Fruit fly (Drosophila melanogaster) whole organism, prepupa: Measurements from ENCODE around the gene CG7841.

Experiments
- Blimp-1 ChIP-seq: fragments of 200-800 bp; sonication (Bioruptor generic); optimal IDR thresholded peaks from 3 replicates; lab custom pipeline; 2017; ENCODE audit warnings: missing biosample characterization, missing genetic modification characterization, mild to moderate bottlenecking, moderate library complexity, missing genetic modification reagents
- CG11294 ChIP-seq: fragments of 200-800 bp; sonication (Bioruptor generic); IDR thresholded peaks from 2 replicates; pipeline ENCODE4 v1.3.6; 2022; ENCODE audit warnings: missing biosample characterization, missing genetic modification characterization
- CG1621 ChIP-seq: fragments of 200-800 bp; sonication (Bioruptor generic); optimal IDR thresholded peaks from 3 replicates; lab custom pipeline; 2018; ENCODE audit warnings: missing biosample characterization, mild to moderate bottlenecking, missing genetic modification characterization
- CG16779 ChIP-seq: fragments of 200-800 bp; sonication (Bioruptor generic); optimal IDR thresholded peaks from 3 replicates; lab custom pipeline; 2017; ENCODE audit warnings: missing biosample characterization, mild to moderate bottlenecking, missing genetic modification characterization
- CG32006 ChIP-seq: fragments of 200-800 bp; sonication (Bioruptor generic); optimal IDR thresholded peaks from 3 replicates; lab custom pipeline; 2017; ENCODE audit warnings: missing biosample characterization, mild to moderate bottlenecking, missing genetic modification characterization
- CG4318 ChIP-seq: fragments of 200-800 bp; sonication (Bioruptor generic); optimal IDR thresholded peaks from 3 replicates; lab custom pipeline; 2017; ENCODE audit warnings: missing biosample characterization, mild to moderate bottlenecking, missing genetic modification characterization
- CG6163 ChIP-seq: fragments of 200-800 bp; sonication (Bioruptor generic); IDR thresholded peaks from 3 replicates; pipeline ENCODE4 v1.3.6; 2022; ENCODE audit warnings: missing biosample characterization, missing genetic modification characterization
- CG6276 ChIP-seq: fragments of 200-800 bp; sonication (Bioruptor generic); optimal IDR thresholded peaks from 2 replicates; lab custom pipeline; 2017; ENCODE audit warnings: missing biosample characterization, mild to moderate bottlenecking, missing genetic modification characterization
- CG6792 ChIP-seq: fragments of 200-800 bp; sonication (Bioruptor generic); optimal IDR thresholded peaks from 3 replicates; lab custom pipeline; 2016; ENCODE audit warnings: missing biosample characterization, missing genetic modification characterization
- CG8119 ChIP-seq: fragments of 200-800 bp; sonication (Bioruptor generic); IDR thresholded peaks from 3 replicates; pipeline ENCODE4 v1.3.6; 2022; ENCODE audit warnings: missing biosample characterization, missing genetic modification characterization
- CG8632 ChIP-seq: fragments of 200-800 bp; sonication (Bioruptor generic); optimal IDR thresholded peaks from 3 replicates; lab custom pipeline; 2016; ENCODE audit warnings: missing biosample characterization, missing genetic modification characterization
- Eip78C ChIP-seq: fragments of 200-800 bp; sonication (Bioruptor generic); peaks from one replicate; lab custom pipeline; 2016; ENCODE audit warnings: missing biosample characterization, missing genetic modification characterization
- Ets21C ChIP-seq: fragments of 200-800 bp; sonication (Bioruptor generic); optimal IDR thresholded peaks from 3 replicates; lab custom pipeline; 2016; ENCODE audit warnings: missing biosample characterization, missing genetic modification characterization
- Ets96B ChIP-seq: fragments of 200-800 bp; optimal IDR thresholded peaks from 2 replicates; lab custom pipeline; 2019; ENCODE audit warnings: missing biosample characterization, mild to moderate bottlenecking, missing genetic modification characterization, moderate library complexity
- Hr38 ChIP-seq: sonication (Bioruptor generic); optimal IDR thresholded peaks from 2 replicates; lab custom pipeline; 2016; ENCODE audit warnings: missing biosample characterization, missing genetic modification characterization
- Hr39 ChIP-seq: fragments of 200-800 bp; sonication (Bioruptor generic); optimal IDR thresholded peaks from 2 replicates; lab custom pipeline; 2016; ENCODE audit warnings: missing biosample characterization, missing genetic modification characterization
- Hr4 ChIP-seq: fragments of 200-800 bp; sonication (Bioruptor generic); optimal IDR thresholded peaks from 3 replicates; lab custom pipeline; 2016; ENCODE audit warnings: missing biosample characterization, missing genetic modification characterization
- Smox ChIP-seq: fragments of 200-800 bp; sonication (Bioruptor generic); optimal IDR thresholded peaks from 3 replicates; lab custom pipeline; 2016; ENCODE audit warnings: missing biosample characterization, missing genetic modification characterization
- Sox102F ChIP-seq: fragments of 200-800 bp; sonication (Bioruptor generic); optimal IDR thresholded peaks from 2 replicates; lab custom pipeline; 2016; ENCODE audit warnings: missing biosample characterization, mild to moderate bottlenecking, missing genetic modification characterization
- Sox15 ChIP-seq: fragments of 200-800 bp; sonication (Bioruptor generic); optimal IDR thresholded peaks from 3 replicates; lab custom pipeline; 2016; ENCODE audit warnings: missing biosample characterization, missing genetic modification characterization
- achi ChIP-seq: fragments of 200-800 bp; sonication (Bioruptor generic); optimal IDR thresholded peaks from 3 replicates; lab custom pipeline; 2016; ENCODE audit warnings: missing biosample characterization, missing genetic modification characterization
- acj6 ChIP-seq: fragments of 200-800 bp; sonication (Bioruptor generic); optimal IDR thresholded peaks from 3 replicates; lab custom pipeline; 2016; ENCODE audit warnings: missing biosample characterization, missing genetic modification characterization
- esn ChIP-seq: fragments of 200-800 bp; sonication (Bioruptor generic); optimal IDR thresholded peaks from 2 replicates; lab custom pipeline; 2016; ENCODE audit warnings: missing biosample characterization, mild to moderate bottlenecking, missing genetic modification characterization, moderate library complexity
- fd59A ChIP-seq: fragments of 200-800 bp; sonication (Bioruptor generic); optimal IDR thresholded peaks from 2 replicates; lab custom pipeline; 2017; ENCODE audit warnings: missing biosample characterization, mild to moderate bottlenecking, missing genetic modification characterization, missing genetic modification reagents
- fd85E ChIP-seq: fragments of 200-800 bp; sonication (Bioruptor generic); optimal IDR thresholded peaks from 3 replicates; lab custom pipeline; 2016; ENCODE audit warnings: missing biosample characterization, missing genetic modification characterization
- fkh ChIP-seq: fragments of 200-800 bp; sonication (Bioruptor generic); optimal IDR thresholded peaks from 3 replicates; lab custom pipeline; 2017; ENCODE audit warnings: missing biosample characterization, mild to moderate bottlenecking, missing genetic modification characterization, moderate library complexity
- salr ChIP-seq, 2 experiments: fragments of 200-800 bp; sonication (Bioruptor generic); optimal IDR thresholded peaks; 3 replicates each; lab custom pipeline; 2016 to 2018; ENCODE audit warnings: missing biosample characterization in 2 of 2, missing genetic modification characterization in 2 of 2, mild to moderate bottlenecking in 1 of 2
- ss ChIP-seq, 2 experiments: fragments of 200-800 bp; sonication (Bioruptor generic); optimal IDR thresholded peaks; 2 replicates in 1 of 2; 3 replicates in 1 of 2; lab custom pipeline; 2017 to 2018; ENCODE audit warnings: mild to moderate bottlenecking in 2 of 2, missing biosample characterization in 2 of 2, missing genetic modification characterization in 2 of 2, moderate library complexity in 1 of 2
- vri ChIP-seq: fragments of 200-800 bp; sonication (Bioruptor generic); optimal IDR thresholded peaks from 3 replicates; lab custom pipeline; 2016; ENCODE audit warnings: missing biosample characterization, mild to moderate bottlenecking, missing genetic modification characterization

Gene CG7841

dm6 chr3L:15494599-15495271 is 13.3 kb downstream of the CG7841 start:
- TF ChIP-seq Hr4 (no peak), Eip78C (peak; percentile 25), CG6276 (GFP tag; lab: Kevin White, UChicago) (no peak), Hr38 (GFP tag; lab: Kevin White, UChicago) (no peak), CG16779 (tag; lab: Kevin White, UChicago) (no peak), vri (peak; percentile 13), CG8632 (no peak), Ets96B (tag; lab: Kevin White, UChicago) (no peak), Sox15 (GFP tag; lab: Kevin White, UChicago) (no peak), Smox (GFP tag; lab: Kevin White, UChicago) (no peak), fkh (peak; percentile 6), CG6792 (GFP tag; lab: Kevin White, UChicago) (no peak)

dm6 chr3L:15493886-15494598 is 14.0 kb downstream of the CG7841 start:
- TF ChIP-seq fd85E (no peak), CG32006 (GFP tag; lab: Kevin White, UChicago) (peak; percentile 9), CG6276 (GFP tag; lab: Kevin White, UChicago) (no peak), fd59A (GFP tag; lab: Kevin White, UChicago) (no peak), fkh (peak; percentile 14)

- TF ChIP-seq ss (GFP tag; optimal IDR thresholded peaks at IDR 0.05; lab: Kevin White, UChicago) (no peak), salr (GFP tag; optimal IDR thresholded peaks at IDR 0.05; lab: Kevin White, UChicago) (no peak), CG6792 (GFP tag; lab: Kevin White, UChicago) (no peak), Sox15 (GFP tag; lab: Kevin White, UChicago) (no peak), CG4318 (GFP tag; lab: Kevin White, UChicago) (no peak), fd85E (no peak), CG8119 (no peak), Hr39 (no peak), esn (GFP tag; lab: Kevin White, UChicago) (no peak), CG1621 (tag; lab: Kevin White, UChicago) (no peak), Blimp-1 (no peak), achi (GFP tag; lab: Kevin White, UChicago) (no peak)
Measured at dm6 chr3L:15485302-15485701, 22.8 kb downstream of the CG7841 start, which contains the start of gene Ran-like. Gene Ran-like (minus strand): TSS chr3L:15485402.

dm6 chr3L:15474010-15474409 is 34.0 kb downstream of the CG7841 start, which contains the start of gene cocoon:
Gene cocoon (minus strand): TSS chr3L:15474110.
- TF ChIP-seq CG11294 (no peak), esn (GFP tag; lab: Kevin White, UChicago) (no peak), CG6163 (GFP tag; lab: Robert Waterston, UW) (no peak), Eip78C (no peak), Sox102F (GFP tag; lab: Kevin White, UChicago) (no peak), Ets96B (tag; lab: Kevin White, UChicago) (no peak), Ets21C (GFP tag; lab: Kevin White, UChicago) (no peak), acj6 (GFP tag; lab: Kevin White, UChicago) (no peak)
